Worm (Caenorhabditis elegans) whole organism, L4 larva: ENCODE results near the gene W02G9.3.

Source experiments
- D1046.2 ChIP-seq: fragments of 200-800 bp; sonication (Bioruptor generic); IDR thresholded peaks from 2 replicates; pipeline ENCODE4 v1.3.6; 2022; ENCODE audit warnings: missing genetic modification characterization, missing compliant biosample characterization
- F49E8.2 ChIP-seq: sonication (generic microtip); optimal IDR thresholded peaks from 2 replicates; lab custom pipeline; 2016; ENCODE audit warnings: missing compliant biosample characterization, mild to moderate bottlenecking, missing genetic modification characterization, borderline replicate concordance
- R02D3.7 ChIP-seq: fragments of 150-350 bp; sonication (generic microtip); optimal IDR thresholded peaks from 3 replicates; lab custom pipeline; 2014; ENCODE audit warnings: missing biosample characterization, missing genetic modification characterization
- T20F7.1 ChIP-seq: fragments of 200-800 bp; sonication (Bioruptor generic); optimal IDR thresholded peaks from 2 replicates; lab custom pipeline; 2018; ENCODE audit warnings: mild to moderate bottlenecking, missing genetic modification characterization, missing compliant biosample characterization
- Y48G9A.11 ChIP-seq: fragments of 200-800 bp; sonication (Bioruptor generic); IDR thresholded peaks from 2 replicates; pipeline ENCODE4 v1.3.6; 2022; ENCODE audit warnings: missing genetic modification reagents, missing genetic modification characterization, missing compliant biosample characterization
- Y5F2A.4 ChIP-seq: fragments of 200-800 bp; sonication (Bioruptor generic); optimal IDR thresholded peaks from 2 replicates; lab custom pipeline; 2018; ENCODE audit warnings: mild to moderate bottlenecking, missing genetic modification characterization, missing compliant biosample characterization
- ZK337.2 ChIP-seq: fragments of 200-800 bp; sonication (Bioruptor generic); IDR thresholded peaks from 2 replicates; pipeline ENCODE4 v1.3.6; 2022; ENCODE audit warnings: missing genetic modification reagents, missing genetic modification characterization, missing compliant biosample characterization
- aly-2 ChIP-seq: sonication (generic microtip); optimal IDR thresholded peaks from 2 replicates; lab custom pipeline; 2018; ENCODE audit warnings: missing biosample characterization, missing genetic modification characterization
- attf-4 ChIP-seq: sonication (generic microtip); optimal IDR thresholded peaks from 3 replicates; lab custom pipeline; 2017; ENCODE audit warnings: missing biosample characterization, missing genetic modification characterization
- ceh-20 ChIP-seq: fragments of 200-800 bp; sonication (Bioruptor generic); IDR thresholded peaks from 2 replicates; pipeline ENCODE4 v1.3.6; 2022; ENCODE audit warnings: missing genetic modification reagents, missing genetic modification characterization, missing compliant biosample characterization
- ceh-28 ChIP-seq: fragments of 150-350 bp; optimal IDR thresholded peaks from 2 replicates; lab custom pipeline; 2014; ENCODE audit warnings: missing biosample characterization, missing genetic modification reagents, missing genetic modification characterization
- ceh-44 ChIP-seq: fragments of 200-800 bp; sonication (Bioruptor generic); IDR thresholded peaks from 2 replicates; pipeline ENCODE4 v1.3.6; 2022; ENCODE audit warnings: missing genetic modification reagents, missing genetic modification characterization, missing compliant biosample characterization
- daf-16 ChIP-seq, 3 experiments: sonication (generic microtip); optimal IDR thresholded peaks; 2 replicates each; lab custom pipeline; 2016 to 2017; ENCODE audit warnings: missing genetic modification characterization in 3 of 3, missing genetic modification reagents in 3 of 3, mild to moderate bottlenecking in 2 of 3, missing compliant biosample characterization in 2 of 3, missing biosample characterization in 1 of 3, moderate library complexity in 1 of 3
- daf-8 ChIP-seq: fragments of 200-800 bp; sonication (Bioruptor generic); IDR thresholded peaks from 2 replicates; pipeline ENCODE4 v1.3.6; 2022; ENCODE audit warnings: missing genetic modification characterization, missing compliant biosample characterization
- dmd-6 ChIP-seq: fragments of 200-800 bp; sonication (Bioruptor generic); IDR thresholded peaks from 2 replicates; pipeline ENCODE4 v1.3.6; 2022; ENCODE audit warnings: missing genetic modification reagents, missing genetic modification characterization, missing compliant biosample characterization
- dmd-9 ChIP-seq: fragments of 200-800 bp; sonication (Bioruptor generic); IDR thresholded peaks from 2 replicates; pipeline ENCODE4 v1.3.6; 2022; ENCODE audit warnings: missing genetic modification reagents, missing genetic modification characterization, missing compliant biosample characterization
- dpl-1 ChIP-seq: fragments of 150-350 bp; optimal IDR thresholded peaks from 2 replicates; lab custom pipeline; 2014; ENCODE audit warnings: missing biosample characterization, missing genetic modification reagents, missing genetic modification characterization
- duxl-1 ChIP-seq: sonication (generic microtip); optimal IDR thresholded peaks from 2 replicates; lab custom pipeline; 2016; ENCODE audit warnings: mild to moderate bottlenecking, missing genetic modification characterization, moderate library complexity, missing compliant biosample characterization; ENCODE audit not compliant: poor library complexity
- dve-1 ChIP-seq: sonication (generic microtip); optimal IDR thresholded peaks from 2 replicates; lab custom pipeline; 2017; ENCODE audit warnings: antibody characterized with exemption, mild to moderate bottlenecking, missing genetic modification characterization, missing compliant biosample characterization; ENCODE audit not compliant: insufficient read depth
- egl-43 ChIP-seq: fragments of 200-800 bp; sonication (Bioruptor generic); IDR thresholded peaks from 2 replicates; pipeline ENCODE4 v1.3.6; 2022; ENCODE audit warnings: missing genetic modification reagents, missing genetic modification characterization, missing compliant biosample characterization
- gei-8 ChIP-seq: fragments of 200-800 bp; sonication (Bioruptor generic); optimal IDR thresholded peaks from 2 replicates; lab custom pipeline; 2018; ENCODE audit warnings: mild to moderate bottlenecking, missing genetic modification characterization, missing compliant biosample characterization
- hif-1 ChIP-seq, 2 experiments: sonication (generic microtip); optimal IDR thresholded peaks; 2 replicates each; lab custom pipeline; 2016 to 2017; ENCODE audit warnings: missing compliant biosample characterization in 2 of 2, missing genetic modification characterization in 2 of 2, missing genetic modification reagents in 2 of 2, missing genotype in 2 of 2, mild to moderate bottlenecking in 1 of 2
- hlh-11 ChIP-seq: fragments of 200-800 bp; sonication (Bioruptor generic); optimal IDR thresholded peaks from 2 replicates; lab custom pipeline; 2018; ENCODE audit warnings: mild to moderate bottlenecking, missing genetic modification characterization, missing compliant biosample characterization
- hlh-30 ChIP-seq: sonication (generic microtip); optimal IDR thresholded peaks from 2 replicates; lab custom pipeline; 2017; ENCODE audit warnings: antibody characterized with exemption, mild to moderate bottlenecking, missing genetic modification characterization, missing compliant biosample characterization; ENCODE audit not compliant: insufficient read depth
- hmg-1.1 ChIP-seq: fragments of 200-800 bp; sonication (Bioruptor generic); IDR thresholded peaks from 2 replicates; pipeline ENCODE4 v1.3.6; 2022; ENCODE audit warnings: missing genetic modification reagents, missing genetic modification characterization, missing compliant biosample characterization
- lim-7 ChIP-seq: fragments of 200-800 bp; sonication (Bioruptor generic); IDR thresholded peaks from 2 replicates; pipeline ENCODE4 v1.3.6; 2022; ENCODE audit warnings: missing genetic modification characterization, missing compliant biosample characterization
- lin-13 ChIP-seq: fragments of 150-350 bp; optimal IDR thresholded peaks from 2 replicates; lab custom pipeline; 2014; ENCODE audit warnings: missing biosample characterization, missing genetic modification reagents, missing genetic modification characterization
- lin-15B ChIP-seq: fragments of 150-350 bp; sonication (generic microtip); optimal IDR thresholded peaks from 3 replicates; lab custom pipeline; 2014; ENCODE audit warnings: missing biosample characterization, missing genetic modification characterization
- lin-29 ChIP-seq: fragments of 200-800 bp; sonication (Bioruptor generic); IDR thresholded peaks from 2 replicates; pipeline ENCODE4 v1.3.6; 2022; ENCODE audit warnings: missing genetic modification reagents, missing genetic modification characterization, missing compliant biosample characterization
- lin-38 ChIP-seq: fragments of 200-800 bp; sonication (Bioruptor generic); IDR thresholded peaks from 2 replicates; pipeline ENCODE4 v1.3.6; 2022; ENCODE audit warnings: missing genetic modification reagents, missing genetic modification characterization, missing compliant biosample characterization
- lsy-2 ChIP-seq, 2 experiments: fragments of 150-350 bp in 1 of 2; sonication (generic microtip) in 1 of 2; optimal IDR thresholded peaks; 2 replicates each; lab custom pipeline; 2014 to 2017; ENCODE audit warnings: missing biosample characterization in 2 of 2, missing genetic modification characterization in 2 of 2
- madf-9 ChIP-seq: fragments of 200-800 bp; sonication (Bioruptor generic); conservative IDR thresholded peaks from 2 replicates; pipeline ENCODE4 v1.3.6; 2022; ENCODE audit warnings: missing genetic modification reagents, missing genetic modification characterization, missing compliant biosample characterization
- mep-1 ChIP-seq: fragments of 150-350 bp; sonication (generic microtip); optimal IDR thresholded peaks from 3 replicates; lab custom pipeline; 2014; ENCODE audit warnings: missing biosample characterization, missing genetic modification characterization
- mes-2 ChIP-seq: sonication (generic microtip); optimal IDR thresholded peaks from 2 replicates; lab custom pipeline; 2016; ENCODE audit warnings: missing genotype, mild to moderate bottlenecking, missing genetic modification characterization, missing compliant biosample characterization; ENCODE audit not compliant: poor library complexity, severe bottlenecking
- nhr-11 ChIP-seq: fragments of 150-350 bp; optimal IDR thresholded peaks from 2 replicates; lab custom pipeline; 2014; ENCODE audit warnings: missing biosample characterization, missing genetic modification characterization
- nhr-28 ChIP-seq: fragments of 150-350 bp; optimal IDR thresholded peaks from 2 replicates; lab custom pipeline; 2014; ENCODE audit warnings: missing biosample characterization, missing genetic modification characterization
- nhr-41 ChIP-seq: fragments of 200-800 bp; sonication (Bioruptor generic); IDR thresholded peaks from 2 replicates; pipeline ENCODE4 v1.3.6; 2022; ENCODE audit warnings: missing genetic modification reagents, missing genetic modification characterization, missing compliant biosample characterization
- nhr-6 ChIP-seq: fragments of 150-350 bp; optimal IDR thresholded peaks from 2 replicates; lab custom pipeline; 2014; ENCODE audit warnings: missing biosample characterization, missing genetic modification characterization
- nhr-77 ChIP-seq: fragments of 150-350 bp; optimal IDR thresholded peaks from 2 replicates; lab custom pipeline; 2014; ENCODE audit warnings: missing biosample characterization, missing genetic modification characterization
- pha-4 ChIP-seq, 2 experiments: fragments of 150-350 bp in 1 of 2; fragments of 200-800 bp in 1 of 2; sonication (Bioruptor generic) in 1 of 2; IDR thresholded peaks in 1 of 2; optimal IDR thresholded peaks in 1 of 2; 2 replicates each; pipeline versions ENCODE4 v1.3.6 to Lab custom; 2014 to 2022; ENCODE audit warnings: missing genetic modification characterization in 2 of 2, missing genetic modification reagents in 2 of 2, missing biosample characterization in 1 of 2, missing compliant biosample characterization in 1 of 2
- rbr-2 ChIP-seq: sonication (generic microtip); optimal IDR thresholded peaks from 2 replicates; lab custom pipeline; 2016; ENCODE audit warnings: missing genotype, missing genetic modification characterization, missing compliant biosample characterization
- set-16 ChIP-seq: fragments of 200-800 bp; sonication (Bioruptor generic); IDR thresholded peaks from 2 replicates; pipeline ENCODE4 v1.3.6; 2022; ENCODE audit warnings: missing genetic modification reagents, missing genetic modification characterization, missing compliant biosample characterization
- skn-1 ChIP-seq: fragments of 150-350 bp; optimal IDR thresholded peaks from 2 replicates; lab custom pipeline; 2014; ENCODE audit warnings: missing biosample characterization, missing genetic modification characterization
- snpc-1.2 ChIP-seq: fragments of 200-800 bp; sonication (Bioruptor generic); IDR thresholded peaks from 2 replicates; pipeline ENCODE4 v1.3.6; 2022; ENCODE audit warnings: missing genetic modification reagents, missing genetic modification characterization, missing compliant biosample characterization
- spr-1 ChIP-seq: sonication (generic microtip); optimal IDR thresholded peaks from 2 replicates; lab custom pipeline; 2016; ENCODE audit warnings: mild to moderate bottlenecking, missing genetic modification characterization, missing compliant biosample characterization
- unc-130 ChIP-seq: sonication (generic microtip); optimal IDR thresholded peaks from 2 replicates; lab custom pipeline; 2016; ENCODE audit warnings: missing genetic modification reagents, missing genetic modification characterization, missing compliant biosample characterization
- vab-7 ChIP-seq: fragments of 200-800 bp; sonication (Bioruptor generic); IDR thresholded peaks from 2 replicates; pipeline ENCODE4 v1.3.6; 2022; ENCODE audit warnings: missing genetic modification reagents, missing genetic modification characterization, missing compliant biosample characterization
- zip-11 ChIP-seq: fragments of 200-800 bp; sonication (Bioruptor generic); IDR thresholded peaks from 2 replicates; pipeline ENCODE4 v1.3.6; 2022; ENCODE audit warnings: missing genetic modification characterization, missing compliant biosample characterization
- ztf-11 ChIP-seq: fragments of 150-350 bp; optimal IDR thresholded peaks from 2 replicates; lab custom pipeline; 2014; ENCODE audit warnings: missing biosample characterization, missing genetic modification characterization

The W02G9.3 gene

DNA sequence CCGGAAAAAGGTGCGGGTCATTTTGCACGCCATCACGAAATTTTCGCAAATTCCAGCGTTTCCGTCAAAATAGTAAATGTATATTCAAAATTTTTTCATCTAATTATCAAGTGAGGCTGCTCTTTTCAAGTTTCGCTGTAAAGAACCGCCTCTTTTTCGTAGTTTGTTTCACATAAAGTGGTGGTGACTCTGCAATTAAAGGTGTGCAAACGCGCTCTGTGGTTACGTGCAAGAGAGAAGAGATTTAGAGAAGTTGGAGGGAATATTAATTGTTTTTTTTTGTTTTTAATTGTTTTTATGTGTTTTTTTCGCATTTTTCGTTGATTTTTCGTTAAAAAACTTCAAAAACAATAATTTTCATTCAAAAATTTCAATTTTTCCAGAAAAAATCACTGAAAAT is at the start of gene W02G9.3:
TSS of gene W02G9.3 (plus strand) at position 384 of the 400 bp plus-strand sequence.
- 0 out of 2 replicates have a peak, but pooled peaks have one; percentile 31 for TF ChIP-seq Y48G9A.11 (GFP tag; lab: Robert Waterston, UW)
- no peak for TF ChIP-seq duxl-1 (tag; lab: Kevin White, UChicago)
- TF ChIP-seq snpc-1.2 (GFP tag; lab: Robert Waterston, UW) = no peak
- peak; percentile 36; the same call in 1 of the 2 replicates for TF ChIP-seq hmg-1.1 (GFP tag; lab: Robert Waterston, UW)
- TF ChIP-seq egl-43 (GFP tag; lab: Robert Waterston, UW) = no peak
- TF ChIP-seq ceh-28 (tag; lab: Kevin White, UChicago) = no peak
- no peak for TF ChIP-seq nhr-41 (GFP tag; lab: Robert Waterston, UW)
- peak; percentile 41 for TF ChIP-seq hlh-30 (tag; lab: Kevin White, UChicago)
- peak; percentile 24; the same call in 1 of the 2 replicates for TF ChIP-seq dmd-6 (GFP tag; lab: Robert Waterston, UW)
- peak in 1 of 2 experiments; percentile 71 for TF ChIP-seq hif-1 (tag; optimal IDR thresholded peaks at IDR 0.05; lab: Kevin White, UChicago)
- no peak for TF ChIP-seq T20F7.1 (GFP tag; lab: Kevin White, UChicago)
- TF ChIP-seq hlh-11 (tag; lab: Kevin White, UChicago) = peak; percentile 3
- TF ChIP-seq attf-4 = no peak
- no peak for TF ChIP-seq spr-1 (tag; lab: Kevin White, UChicago)
- no peak for TF ChIP-seq R02D3.7 (tag; lab: Kevin White, UChicago)
- no peak for TF ChIP-seq lim-7 (GFP tag; lab: Robert Waterston, UW)
- TF ChIP-seq gei-8 (GFP tag; lab: Kevin White, UChicago) = no peak
- TF ChIP-seq madf-9 (GFP tag; lab: Robert Waterston, UW) = no peak
- TF ChIP-seq lin-29 (GFP tag; lab: Robert Waterston, UW) = no peak
- peak; percentile 68 for TF ChIP-seq rbr-2 (tag; lab: Kevin White, UChicago)
- TF ChIP-seq dmd-9 = no peak
- TF ChIP-seq nhr-11 = peak; percentile 96
- peak; percentile 27; the same call in 1 of the 2 replicates for TF ChIP-seq vab-7 (GFP tag; lab: Robert Waterston, UW)
- peak; percentile 71 for TF ChIP-seq nhr-28 (tag; lab: Kevin White, UChicago)
- TF ChIP-seq lin-15B (tag; lab: Kevin White, UChicago) = no peak
- TF ChIP-seq ztf-11 (tag; lab: Kevin White, UChicago) = no peak
- TF ChIP-seq ZK337.2 (GFP tag; lab: Robert Waterston, UW) = 0 out of 2 replicates have a peak, but pooled peaks have one; percentile 17
- TF ChIP-seq zip-11 (GFP tag; lab: Robert Waterston, UW) = no peak
- TF ChIP-seq lin-38 = peak; percentile 97
- no peak for TF ChIP-seq daf-8 (GFP tag; lab: Robert Waterston, UW)
- peak; percentile 40 for TF ChIP-seq unc-130
- TF ChIP-seq nhr-77 (tag; lab: Kevin White, UChicago) = peak; percentile 92
- no peak for TF ChIP-seq D1046.2 (GFP tag; lab: Robert Waterston, UW)
- no peak for TF ChIP-seq aly-2 (tag; lab: Kevin White, UChicago)
- TF ChIP-seq mes-2 = peak; percentile 90
- TF ChIP-seq ceh-20 (GFP tag; lab: Robert Waterston, UW) = no peak
- 0 out of 2 replicates have a peak, but pooled peaks have one; percentile 11 for TF ChIP-seq ceh-44 (GFP tag; lab: Robert Waterston, UW)
- no peak for TF ChIP-seq set-16 (GFP tag; lab: Robert Waterston, UW)
- no peak for TF ChIP-seq Y5F2A.4
- peak; percentile 70 for TF ChIP-seq mep-1
- peak; percentile 86 for TF ChIP-seq lin-13 (GFP tag; lab: Kevin White, UChicago)
- peak; percentile 83 for TF ChIP-seq dve-1 (tag; lab: Kevin White, UChicago)
- no peak for TF ChIP-seq pha-4 (GFP tag; IDR thresholded peaks at IDR 0.05; lab: Robert Waterston, UW)
- peak; percentile 81 for TF ChIP-seq pha-4 (tag; optimal IDR thresholded peaks at IDR 0.05; lab: Kevin White, UChicago)
- peak; percentile 24 for TF ChIP-seq F49E8.2 (tag; lab: Kevin White, UChicago)
- peak; percentile 80 for TF ChIP-seq dpl-1 (GFP tag; lab: Kevin White, UChicago)
- TF ChIP-seq nhr-6 (tag; lab: Kevin White, UChicago) = peak; percentile 22
- peak; percentile 10 to 91 for TF ChIP-seq lsy-2 (tag; optimal IDR thresholded peaks at IDR 0.05; lab: Kevin White, UChicago)
- no peak for TF ChIP-seq daf-16 (GFP tag; optimal IDR thresholded peaks at IDR 0.05; lab: Kevin White, UChicago)
- TF ChIP-seq daf-16 (tag; optimal IDR thresholded peaks at IDR 0.05; lab: Kevin White, UChicago) = peak; percentile 56
- no peak for TF ChIP-seq skn-1 (tag; lab: Kevin White, UChicago)
